Worm (Caenorhabditis elegans): ENCODE data around the gene vgln-1.

DNA sequence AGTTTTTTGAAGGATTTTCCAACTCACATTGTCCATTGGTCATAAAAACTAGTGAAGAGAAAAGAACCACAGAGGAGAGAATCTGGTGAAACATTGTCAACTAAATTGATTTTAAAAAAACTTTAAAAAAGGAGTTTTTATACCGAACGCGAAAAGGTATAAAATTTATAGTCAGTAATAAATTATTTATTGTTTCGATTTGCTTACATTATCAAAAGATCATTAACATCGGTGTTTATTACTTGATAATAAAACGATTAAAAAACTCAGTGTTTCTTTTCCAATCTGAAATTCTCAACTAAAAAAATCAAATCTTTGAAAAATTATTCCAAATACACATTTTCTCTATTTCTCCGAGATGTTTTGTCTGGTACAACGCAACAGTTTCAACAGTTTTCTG lies 25.3 kb upstream of the vgln-1 start, which contains the start of gene F26C11.4:
- TF ChIP-seq ama-1 (optimal IDR thresholded peaks at IDR 0.05) (no peak), madf-2 (tag; optimal IDR thresholded peaks at IDR 0.05) (no peak), rnt-1 (tag; optimal IDR thresholded peaks at IDR 0.05) (no peak), pha-2 (tag; optimal IDR thresholded peaks at IDR 0.05) (no peak), nfya-1 (tag; optimal IDR thresholded peaks at IDR 0.05) (no peak), npax-4 (tag; optimal IDR thresholded peaks at IDR 0.05) (no peak), nhr-11 (tag; optimal IDR thresholded peaks at IDR 0.05) (no peak)

All from whole organism, late embryonic.